Worm (Caenorhabditis elegans): ENCODE data around the gene C18E9.5.

The C18E9.5 gene

ce11 chrII:8940362-8940940 lies 29.3 kb upstream of the C18E9.5 start, which contains the start of the genes set-17 and T21B10.4:
Gene set-17 (minus strand): TSS chrII:8940488.
Gene T21B10.4 (plus strand): TSS chrII:8940894.
- no peak for TF ChIP-seq unc-62 (GFP tag; optimal IDR thresholded peaks at IDR 0.05)

- no peak for TF ChIP-seq unc-62 (GFP tag; optimal IDR thresholded peaks at IDR 0.05)
Measured at ce11 chrII:8945167-8945566, 24.6 kb upstream of the C18E9.5 start.

- TF ChIP-seq unc-62 (GFP tag; optimal IDR thresholded peaks at IDR 0.05) = no peak
Measured at ce11 chrII:8947391-8947790, 22.4 kb upstream of the C18E9.5 start, which contains the start of gene cutl-15. Gene cutl-15 (minus strand): TSS chrII:8947688.

- no peak for TF ChIP-seq unc-62 (GFP tag; optimal IDR thresholded peaks at IDR 0.05)
Measured at ce11 chrII:8948640-8949039, 21.1 kb upstream of the C18E9.5 start.

ce11 chrII:8951270-8951669 lies 18.5 kb upstream of the C18E9.5 start:
- TF ChIP-seq unc-62 (GFP tag; optimal IDR thresholded peaks at IDR 0.05) = no peak

- TF ChIP-seq unc-62 (GFP tag; optimal IDR thresholded peaks at IDR 0.05) = no peak
Measured at ce11 chrII:8953703-8954102, 16.1 kb upstream of the C18E9.5 start.

- no peak for TF ChIP-seq unc-62 (GFP tag; optimal IDR thresholded peaks at IDR 0.05)
Measured at ce11 chrII:8956896-8957295, 12.9 kb upstream of the C18E9.5 start.

- no peak for TF ChIP-seq unc-62 (GFP tag; optimal IDR thresholded peaks at IDR 0.05)
Measured at ce11 chrII:8959081-8959480, 10.7 kb upstream of the C18E9.5 start.

- no peak for TF ChIP-seq unc-62 (GFP tag; optimal IDR thresholded peaks at IDR 0.05)
Measured at ce11 chrII:8960414-8960813, 9.4 kb upstream of the C18E9.5 start, which contains the start of gene cal-2. Gene cal-2 (plus strand): TSS chrII:8960714.

- TF ChIP-seq unc-62 (GFP tag; optimal IDR thresholded peaks at IDR 0.05) = no peak
Measured at ce11 chrII:8961450-8961849, 8.3 kb upstream of the C18E9.5 start.

ce11 chrII:8962206-8962605 lies 7.6 kb upstream of the C18E9.5 start:
- TF ChIP-seq unc-62 (GFP tag; optimal IDR thresholded peaks at IDR 0.05) = no peak

ce11 chrII:8964049-8964448 lies 5.7 kb upstream of the C18E9.5 start, which contains the start of gene sftd-3:
Gene sftd-3 (minus strand): TSS chrII:8964149.
- TF ChIP-seq unc-62 (GFP tag; optimal IDR thresholded peaks at IDR 0.05) = no peak

ce11 chrII:8964835-8965234 lies 4.9 kb upstream of the C18E9.5 start, which contains the start of the genes ndub-3 and C18E9.2:
Gene ndub-3 (minus strand): TSS chrII:8964890.
Gene C18E9.2 (plus strand): TSS chrII:8965006.
- no peak for TF ChIP-seq unc-62 (GFP tag; optimal IDR thresholded peaks at IDR 0.05)

ce11 chrII:8973516-8974043 lies 3.8 kb downstream of the C18E9.5 start, which contains the start of gene tomm-40:
Gene tomm-40 (minus strand): TSS chrII:8973566.
- TF ChIP-seq unc-62 (GFP tag; optimal IDR thresholded peaks at IDR 0.05) = no peak

- TF ChIP-seq unc-62 (GFP tag; optimal IDR thresholded peaks at IDR 0.05) = no peak
Measured at ce11 chrII:8982683-8983082, 12.9 kb downstream of the C18E9.5 start, which contains the start of gene C18E9.7. Gene C18E9.7 (minus strand): TSS chrII:8982783.

- TF ChIP-seq unc-62 (GFP tag; optimal IDR thresholded peaks at IDR 0.05) = no peak
Measured at ce11 chrII:8987962-8988361, 18.2 kb downstream of the C18E9.5 start, which contains the start of gene C18E9.8. Gene C18E9.8 (minus strand): TSS chrII:8988062.

ce11 chrII:8989444-8989843 lies 19.7 kb downstream of the C18E9.5 start, which contains the start of gene C18E9.9:
Gene C18E9.9 (minus strand): TSS chrII:8989544.
- no peak for TF ChIP-seq unc-62 (GFP tag; optimal IDR thresholded peaks at IDR 0.05)

Measured in whole organism, dauer.